Fruit fly (Drosophila melanogaster): ENCODE results near the gene Arc42.

The Arc42 gene

dm6 chr3R:19910302-19911029 is 32.9 kb downstream of the Arc42 start:
- TF ChIP-seq h (optimal IDR thresholded peaks at IDR 0.05) (no peak), ttk (optimal IDR thresholded peaks at IDR 0.05) (no peak), Myc (optimal IDR thresholded peaks at IDR 0.05) (no peak), Sin3A (optimal IDR thresholded peaks at IDR 0.05) (no peak), psq (optimal IDR thresholded peaks at IDR 0.05) (no peak), insv (optimal IDR thresholded peaks at IDR 0.05) (no peak)

dm6 chr3R:19911030-19911429 is 33.5 kb downstream of the Arc42 start:
- TF ChIP-seq Sin3A (optimal IDR thresholded peaks at IDR 0.05): no peak
- no peak for TF ChIP-seq ttk (optimal IDR thresholded peaks at IDR 0.05)
- TF ChIP-seq psq (optimal IDR thresholded peaks at IDR 0.05): no peak
- no peak for TF ChIP-seq h (optimal IDR thresholded peaks at IDR 0.05)
- no peak for TF ChIP-seq Myc (optimal IDR thresholded peaks at IDR 0.05)
- no peak for TF ChIP-seq insv (optimal IDR thresholded peaks at IDR 0.05)

- no peak for TF ChIP-seq Sin3A (optimal IDR thresholded peaks at IDR 0.05)
- no peak for TF ChIP-seq ttk (optimal IDR thresholded peaks at IDR 0.05)
- no peak for TF ChIP-seq psq (optimal IDR thresholded peaks at IDR 0.05)
- no peak for TF ChIP-seq insv (optimal IDR thresholded peaks at IDR 0.05)
- TF ChIP-seq Myc (optimal IDR thresholded peaks at IDR 0.05): no peak
- no peak for TF ChIP-seq h (optimal IDR thresholded peaks at IDR 0.05)
These were observed 37.8 kb downstream of the Arc42 start, which contains the start of the genes Xport-A and Xport-B for dm6 chr3R:19915312-19915711. Gene Xport-A (minus strand): TSS chr3R:19915412. Gene Xport-B (minus strand): TSS chr3R:19915412.

- no peak for TF ChIP-seq h (optimal IDR thresholded peaks at IDR 0.05)
- TF ChIP-seq psq (optimal IDR thresholded peaks at IDR 0.05): no peak
These were observed 40.2 kb downstream of the Arc42 start, which contains the start of gene CG4465 for dm6 chr3R:19917739-19918138. Gene CG4465 (minus strand): TSS chr3R:19917839.

dm6 chr3R:19918207-19918606 is 40.7 kb downstream of the Arc42 start, which contains the start of gene CG4770:
Gene CG4770 (plus strand): TSS chr3R:19918507.
- TF ChIP-seq Sin3A (optimal IDR thresholded peaks at IDR 0.05) (no peak), h (optimal IDR thresholded peaks at IDR 0.05) (no peak), Myc (optimal IDR thresholded peaks at IDR 0.05) (no peak), psq (optimal IDR thresholded peaks at IDR 0.05) (no peak), insv (optimal IDR thresholded peaks at IDR 0.05) (no peak)

dm6 chr3R:19924331-19924730 is 46.8 kb downstream of the Arc42 start:
- TF ChIP-seq ttk (optimal IDR thresholded peaks at IDR 0.05) (no peak), Sin3A (optimal IDR thresholded peaks at IDR 0.05) (no peak)

dm6 chr3R:19925271-19925670 is 47.7 kb downstream of the Arc42 start, which contains the start of gene CG4462:
Gene CG4462 (minus strand): TSS chr3R:19925371.
- TF ChIP-seq Myc (optimal IDR thresholded peaks at IDR 0.05): no peak
- TF ChIP-seq psq (optimal IDR thresholded peaks at IDR 0.05): no peak
- TF ChIP-seq ttk (optimal IDR thresholded peaks at IDR 0.05): no peak
- TF ChIP-seq insv (optimal IDR thresholded peaks at IDR 0.05): no peak
- no peak for TF ChIP-seq Sin3A (optimal IDR thresholded peaks at IDR 0.05)
- TF ChIP-seq h (optimal IDR thresholded peaks at IDR 0.05): no peak

- TF ChIP-seq Sin3A (optimal IDR thresholded peaks at IDR 0.05): no peak
- no peak for TF ChIP-seq ttk (optimal IDR thresholded peaks at IDR 0.05)
- no peak for TF ChIP-seq psq (optimal IDR thresholded peaks at IDR 0.05)
- TF ChIP-seq Myc (optimal IDR thresholded peaks at IDR 0.05): no peak
- no peak for TF ChIP-seq insv (optimal IDR thresholded peaks at IDR 0.05)
- no peak for TF ChIP-seq h (optimal IDR thresholded peaks at IDR 0.05)
These were observed 51.0 kb downstream of the Arc42 start, which contains the start of gene CG4459 for dm6 chr3R:19928544-19928943. Gene CG4459 (minus strand): TSS chr3R:19928644.

All from Kc167 (cell line).